Worm (Caenorhabditis elegans) whole organism, young adult: ENCODE data around the gene gpch-1.

ENCODE experiments used
- B0261.1 ChIP-seq: sonication (generic microtip); optimal IDR thresholded peaks from 2 replicates; lab custom pipeline; 2016; ENCODE audit warnings: mild to moderate bottlenecking, missing genetic modification characterization, moderate library complexity, missing compliant biosample characterization
- B0336.3 ChIP-seq: fragments of 200-800 bp; sonication (Bioruptor generic); IDR thresholded peaks from 2 replicates; pipeline ENCODE4 v1.3.6; 2022; ENCODE audit warnings: missing genetic modification characterization, missing compliant biosample characterization
- let-607 ChIP-seq, 2 experiments: fragments of 200-800 bp in 1 of 2; sonication (Bioruptor generic) in 1 of 2; sonication (generic microtip) in 1 of 2; optimal IDR thresholded peaks; 2 replicates each; lab custom pipeline; 2016 to 2018; ENCODE audit warnings: mild to moderate bottlenecking in 2 of 2, missing compliant biosample characterization in 2 of 2, missing genetic modification characterization in 2 of 2, moderate library complexity in 2 of 2, missing genotype in 1 of 2
- madf-8 ChIP-seq: fragments of 200-800 bp; sonication (Bioruptor generic); conservative IDR thresholded peaks from 2 replicates; pipeline ENCODE4 v1.3.6; 2022; ENCODE audit warnings: missing genetic modification reagents, missing genetic modification characterization, missing compliant biosample characterization

ce11 chrIII:4429402-4429801, 21.1 kb downstream of the gpch-1 start, which contains the start of gene C28A5.6:
- TF ChIP-seq B0261.1 (tag; lab: Kevin White, UChicago) (no peak), let-607 (tag; optimal IDR thresholded peaks at IDR 0.05; lab: Kevin White, UChicago) (no peak), B0336.3 (no peak), madf-8 (GFP tag; lab: Robert Waterston, UW) (no peak)
